Worm (Caenorhabditis elegans): ENCODE measurements around the gene F28C6.5.

F28C6.5 gene

ce11 chrII:8642376-8642775 is 43.1 kb downstream of the F28C6.5 start:
- TF ChIP-seq nhr-10 (tag; optimal IDR thresholded peaks at IDR 0.05) (no peak), lim-7 (GFP tag; IDR thresholded peaks at IDR 0.05) (no peak), nhr-6 (tag; optimal IDR thresholded peaks at IDR 0.05) (no peak), ztf-7 (tag; optimal IDR thresholded peaks at IDR 0.05) (no peak), unc-39 (tag; optimal IDR thresholded peaks at IDR 0.05) (no peak), zag-1 (tag; optimal IDR thresholded peaks at IDR 0.05) (no peak), sdz-12 (GFP tag; optimal IDR thresholded peaks at IDR 0.05) (no peak), lsy-2 (tag; optimal IDR thresholded peaks at IDR 0.05) (no peak), jun-1 (tag; optimal IDR thresholded peaks at IDR 0.05) (no peak), lin-38 (GFP tag; IDR thresholded peaks at IDR 0.05) (no peak), hmg-1.1 (GFP tag; IDR thresholded peaks at IDR 0.05) (no peak), snpc-4 (tag; optimal IDR thresholded peaks at IDR 0.05) (no peak), tra-1 (GFP tag; IDR thresholded peaks at IDR 0.05) (no peak), nhr-28 (tag; optimal IDR thresholded peaks at IDR 0.05) (no peak), mxl-3 (GFP tag; optimal IDR thresholded peaks at IDR 0.05) (no peak), madf-5 (GFP tag; IDR thresholded peaks at IDR 0.05) (no peak)

- TF ChIP-seq ceh-62 (tag; optimal IDR thresholded peaks at IDR 0.05) (no peak), rbr-2 (tag; optimal IDR thresholded peaks at IDR 0.05) (no peak), nhr-25 (tag; optimal IDR thresholded peaks at IDR 0.05; ENCODE audit: borderline replicate concordance, insufficient read depth) (no peak), aha-1 (tag) (peak; percentile 50)
Observed at ce11 chrII:8643627-8644356, 44.5 kb downstream of the F28C6.5 start.

ce11 chrII:8646437-8646836 is 47.1 kb downstream of the F28C6.5 start:
- TF ChIP-seq nhr-76 (tag; optimal IDR thresholded peaks at IDR 0.05) (no peak), aha-1 (tag) (peak; percentile 94)

ce11 chrII:8648843-8649242 is 49.5 kb downstream of the F28C6.5 start:
- TF ChIP-seq snpc-1.2 (GFP tag; IDR thresholded peaks at IDR 0.05): no peak
- no peak for TF ChIP-seq sdz-12 (GFP tag; optimal IDR thresholded peaks at IDR 0.05)
- TF ChIP-seq nhr-41 (GFP tag; IDR thresholded peaks at IDR 0.05): no peak
- TF ChIP-seq nhr-102 (tag; optimal IDR thresholded peaks at IDR 0.05): no peak
- TF ChIP-seq ZK546.5 (tag; optimal IDR thresholded peaks at IDR 0.05): no peak
- no peak for TF ChIP-seq tra-1 (GFP tag; IDR thresholded peaks at IDR 0.05)
- no peak for TF ChIP-seq madf-9 (GFP tag; conservative IDR thresholded peaks at IDR 0.05)
- TF ChIP-seq mxl-3 (GFP tag; optimal IDR thresholded peaks at IDR 0.05): no peak
- no peak for TF ChIP-seq unc-130 (GFP tag; optimal IDR thresholded peaks at IDR 0.05)
- TF ChIP-seq jun-1 (tag; optimal IDR thresholded peaks at IDR 0.05): no peak
- no peak for TF ChIP-seq ZK337.2 (GFP tag; IDR thresholded peaks at IDR 0.05)
- no peak for TF ChIP-seq ceh-28 (tag; optimal IDR thresholded peaks at IDR 0.05)
- TF ChIP-seq php-3 (GFP tag; IDR thresholded peaks at IDR 0.05): no peak
- no peak for TF ChIP-seq nhr-77 (tag; optimal IDR thresholded peaks at IDR 0.05)
- no peak for TF ChIP-seq dmd-6 (GFP tag; IDR thresholded peaks at IDR 0.05)
